Worm (Caenorhabditis elegans) whole organism, L4/young adult: ENCODE measurements around the gene his-62.

ENCODE experiments used
- W03F9.2 ChIP-seq: fragments of 150-350 bp; optimal IDR thresholded peaks from 2 replicates; lab custom pipeline; 2014; ENCODE audit warnings: missing biosample characterization, missing genetic modification characterization
- dao-5 ChIP-seq: sonication (generic microtip); optimal IDR thresholded peaks from 2 replicates; lab custom pipeline; 2016; ENCODE audit warnings: missing genotype, missing genetic modification characterization, moderate library complexity, missing compliant biosample characterization
- him-1 ChIP-seq: sonication (generic microtip); optimal IDR thresholded peaks from 2 replicates; lab custom pipeline; 2016; ENCODE audit warnings: missing genotype, missing genetic modification reagents, missing genetic modification characterization, missing compliant biosample characterization

The his-62 gene

DNA sequence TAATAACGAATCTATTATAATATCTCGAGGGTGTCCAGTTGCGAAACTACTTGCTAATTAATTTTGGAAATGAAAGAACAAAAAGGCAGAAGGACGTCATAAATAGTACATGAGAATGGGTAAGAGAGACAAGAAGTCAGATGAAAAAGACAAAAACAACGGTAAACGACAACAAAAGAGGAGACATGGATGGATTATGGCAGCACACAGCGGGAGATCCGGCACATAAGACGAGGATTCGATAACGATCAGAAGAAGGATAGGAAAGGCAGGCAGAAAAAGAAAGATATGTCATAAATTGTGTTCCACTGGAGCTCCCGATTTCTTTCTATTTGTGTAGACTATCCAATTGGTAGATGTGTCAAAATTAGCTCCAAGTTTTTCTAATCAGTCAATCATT, 35.2 kb downstream of the his-62 start:
- TF ChIP-seq W03F9.2 (tag; lab: Kevin White, UChicago) (no peak), him-1 (tag; lab: Kevin White, UChicago) (no peak), dao-5 (tag; lab: Kevin White, UChicago) (no peak)

DNA sequence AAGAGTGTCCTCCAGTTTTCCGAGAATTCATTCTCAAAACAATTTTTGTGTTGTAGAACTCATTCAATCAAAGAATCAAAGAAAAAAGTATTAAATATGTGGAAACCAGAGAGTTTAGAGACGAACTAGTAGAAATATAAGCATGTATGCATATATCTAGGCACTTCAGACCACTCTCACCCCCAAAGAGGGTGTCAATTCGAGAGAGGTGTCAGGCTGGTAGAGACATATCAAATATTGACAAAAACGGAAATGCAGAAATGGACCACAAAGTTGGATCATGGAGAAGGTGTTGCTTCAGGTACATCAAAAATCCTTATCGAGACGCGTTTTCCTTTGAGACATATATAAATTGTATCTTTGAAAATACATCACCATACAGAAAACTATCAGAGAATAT, 37.4 kb downstream of the his-62 start:
- no peak for TF ChIP-seq him-1 (tag; lab: Kevin White, UChicago)
- no peak for TF ChIP-seq dao-5 (tag; lab: Kevin White, UChicago)
- TF ChIP-seq W03F9.2 (tag; lab: Kevin White, UChicago): no peak

DNA sequence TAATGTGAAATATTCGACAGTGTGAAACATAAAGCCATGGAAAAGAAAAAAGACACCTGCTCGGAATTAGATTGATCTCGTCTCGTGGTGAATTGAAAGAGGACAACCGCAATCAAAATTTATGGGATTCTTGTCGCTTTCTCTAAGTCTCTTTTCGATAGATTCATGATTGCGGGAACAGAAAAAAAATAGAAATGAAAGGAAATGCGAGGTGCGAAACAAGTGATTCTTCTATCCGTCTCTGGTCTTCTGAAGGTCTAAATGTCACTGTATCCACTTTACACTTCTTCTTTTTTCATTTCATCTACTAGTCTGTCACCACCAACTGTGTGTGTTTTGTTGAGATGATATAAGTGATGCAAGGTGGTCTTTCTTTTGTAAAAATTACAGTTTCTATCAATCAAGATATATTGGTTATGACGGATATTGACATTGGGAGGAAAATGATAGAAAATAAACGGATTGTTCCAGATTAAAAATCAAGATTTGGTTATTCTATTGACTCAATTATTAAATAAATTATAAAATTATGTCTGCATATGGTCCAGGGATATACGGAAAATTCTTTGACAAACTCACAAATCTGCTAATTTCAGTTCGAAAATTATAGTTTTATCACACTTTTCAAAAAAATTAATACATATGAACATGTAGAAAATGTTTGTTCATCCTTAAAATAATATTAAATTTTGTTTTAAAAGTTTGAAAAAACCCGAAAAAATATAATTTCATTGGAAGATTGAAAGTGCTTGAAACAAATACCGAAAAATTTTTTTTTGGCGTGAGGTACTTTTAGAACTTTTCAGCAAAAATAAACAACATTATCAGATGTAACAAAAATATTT, 44.1 kb downstream of the his-62 start:
- no peak for TF ChIP-seq W03F9.2 (tag; lab: Kevin White, UChicago)
- TF ChIP-seq dao-5 (tag; lab: Kevin White, UChicago): no peak
- no peak for TF ChIP-seq him-1 (tag; lab: Kevin White, UChicago)

DNA sequence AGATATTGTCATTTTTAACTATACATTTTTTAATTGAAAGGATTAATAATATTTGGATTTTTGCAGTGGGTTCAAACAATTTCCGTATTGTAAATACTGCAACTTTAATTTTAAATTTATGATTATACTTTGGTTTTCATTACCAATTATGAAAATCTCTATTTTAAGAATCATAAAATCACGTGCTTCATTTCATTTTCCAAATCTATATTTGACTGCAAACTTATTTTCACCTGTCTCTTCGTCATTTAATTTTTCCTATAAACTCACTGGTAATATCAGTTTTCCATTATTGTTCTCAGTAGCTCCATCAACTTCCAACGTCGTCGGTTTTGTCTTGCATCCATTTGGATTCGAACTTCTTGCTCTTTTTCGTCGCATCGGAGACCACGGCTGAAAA, 46.0 kb downstream of the his-62 start, which contains the start of gene R05G6.1:
R05G6.1 (plus strand) TSS at position 301 of the 400 bp plus-strand sequence.
- no peak for TF ChIP-seq him-1 (tag; lab: Kevin White, UChicago)
- no peak for TF ChIP-seq dao-5 (tag; lab: Kevin White, UChicago)
